Worm (Caenorhabditis elegans) whole organism, mixed stage, embryonic: ENCODE results near the gene pafo-1.

Source experiments
- lin-13 ChIP-seq: fragments of 150-350 bp; optimal IDR thresholded peaks from 2 replicates; lab custom pipeline; 2014; ENCODE audit warnings: missing biosample characterization, missing genetic modification characterization
- nhr-237 ChIP-seq: fragments of 150-350 bp; optimal IDR thresholded peaks from 2 replicates; lab custom pipeline; 2014; ENCODE audit warnings: missing biosample characterization, missing genetic modification characterization
- nhr-76 ChIP-seq: sonication (generic microtip); optimal IDR thresholded peaks from 2 replicates; lab custom pipeline; 2017; ENCODE audit warnings: missing biosample characterization, missing genetic modification characterization
- snpc-4 ChIP-seq: fragments of 150-350 bp; optimal IDR thresholded peaks from 2 replicates; lab custom pipeline; 2014; ENCODE audit warnings: missing biosample characterization, missing genetic modification characterization

DNA sequence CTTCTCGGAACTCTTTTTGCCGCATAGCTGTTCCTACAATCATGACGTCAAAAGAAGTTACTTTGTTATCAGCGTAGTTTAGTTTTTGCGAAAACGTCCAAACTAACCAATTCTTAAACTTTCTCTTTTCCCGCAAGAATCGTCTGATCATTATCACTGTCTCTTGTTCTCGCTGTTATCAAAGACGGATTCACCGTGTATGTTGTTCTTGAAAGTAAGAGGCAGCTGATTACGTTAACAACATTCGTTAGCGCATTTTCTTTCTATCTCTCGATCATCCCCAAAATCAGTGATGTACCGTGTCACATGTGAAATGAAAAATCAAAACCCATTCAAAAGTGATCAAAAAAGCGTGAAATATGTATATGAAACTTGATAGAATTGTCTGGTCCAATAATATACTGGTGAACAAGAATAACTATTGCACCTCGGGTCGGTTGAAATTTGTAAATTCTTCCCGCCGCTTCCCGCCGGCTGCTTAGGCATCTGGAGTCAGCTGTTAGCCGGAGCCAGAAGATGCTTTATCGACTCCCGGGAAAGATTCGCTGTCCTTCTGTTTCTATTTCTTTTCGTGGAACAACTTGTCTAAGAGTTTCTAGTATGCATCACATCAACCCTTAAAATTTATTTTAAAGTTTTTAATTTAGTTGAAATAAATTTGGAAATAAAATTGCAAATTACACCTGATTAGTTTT is 13.1 kb downstream of the pafo-1 start:
- TF ChIP-seq nhr-76 (tag; lab: Kevin White, UChicago) = no peak
- TF ChIP-seq lin-13 = no peak
- no peak for TF ChIP-seq nhr-237
- TF ChIP-seq snpc-4 = no peak
